Worm (Caenorhabditis elegans): Measurements from ENCODE around the gene srt-33.

DNA sequence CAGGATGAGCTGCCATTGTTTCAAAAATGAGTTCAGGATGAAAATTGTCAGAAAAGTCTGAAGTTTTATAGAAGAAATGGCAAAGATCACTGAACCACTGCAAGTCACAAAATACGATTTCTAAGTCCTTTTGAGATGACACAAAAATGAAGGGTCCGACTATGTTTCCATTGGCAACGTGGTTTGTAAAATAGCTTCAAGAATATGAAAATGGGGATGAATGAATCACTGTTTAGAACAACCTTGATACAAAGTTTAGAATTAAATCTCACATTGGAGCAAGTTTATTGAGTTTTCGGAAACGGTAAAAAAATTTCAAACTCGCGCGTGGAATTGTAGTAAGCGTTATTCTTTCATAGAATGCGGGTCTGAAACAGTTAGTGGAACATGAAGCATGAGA is 31.4 kb upstream of the srt-33 start, which contains the start of gene ddn-3:
- TF ChIP-seq ZK546.5 (tag; optimal IDR thresholded peaks at IDR 0.05) = no peak
- no peak for TF ChIP-seq snpc-4 (tag; optimal IDR thresholded peaks at IDR 0.05)
- TF ChIP-seq mbf-1 (tag; optimal IDR thresholded peaks at IDR 0.05) = no peak
- no peak for TF ChIP-seq R02D3.7 (tag; optimal IDR thresholded peaks at IDR 0.05)
- no peak for TF ChIP-seq lin-39 (tag; optimal IDR thresholded peaks at IDR 0.05)
- TF ChIP-seq ztf-11 (tag; optimal IDR thresholded peaks at IDR 0.05) = no peak
- no peak for TF ChIP-seq ama-1 (optimal IDR thresholded peaks at IDR 0.05)
- TF ChIP-seq unc-62 (GFP tag; optimal IDR thresholded peaks at IDR 0.05) = no peak
- no peak for TF ChIP-seq blmp-1 (tag; optimal IDR thresholded peaks at IDR 0.05; ENCODE audit: insufficient read depth)
- no peak for TF ChIP-seq ceh-82 (tag; optimal IDR thresholded peaks at IDR 0.05)

All from whole organism, L2 larva.